Fruit fly (Drosophila melanogaster) whole organism: ENCODE data around the gene CG31805.

Experiments used
- Dll ChIP-seq: fragments of >200 bp; optimal IDR thresholded peaks from 2 replicates; lab custom pipeline; 2017
- usp ChIP-seq: fragments of >200 bp; optimal IDR thresholded peaks from 2 replicates; lab custom pipeline; 2017; ENCODE audit warnings: missing biosample characterization, missing genetic modification characterization, mixed read lengths

DNA sequence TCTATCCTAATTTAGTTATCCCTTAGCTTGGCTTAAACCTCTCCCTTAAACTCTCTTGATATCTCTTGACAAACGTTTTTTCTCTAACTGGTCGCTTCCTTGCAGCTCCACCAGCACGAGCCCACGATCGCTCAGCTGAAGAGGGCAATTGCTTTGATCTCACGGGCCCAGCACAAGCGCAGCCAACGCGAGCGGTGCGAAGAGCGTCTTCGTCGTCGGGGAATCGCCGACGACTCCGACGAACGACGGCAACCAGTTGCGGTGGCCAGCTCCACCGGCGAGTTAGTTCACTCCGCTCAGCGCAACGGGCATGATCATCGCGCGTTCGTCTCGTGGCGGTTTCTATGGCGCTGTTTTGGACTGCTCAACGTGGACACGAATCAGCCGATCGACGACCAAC is 19.3 kb downstream of the CG31805 start:
- TF ChIP-seq Dll (lab: Kevin White, UChicago) (no peak), usp (GFP tag; lab: Kevin White, UChicago) (no peak)
